Worm (Caenorhabditis elegans): ENCODE results near the gene K03A11.4.

- TF ChIP-seq tbx-37 (GFP tag; conservative IDR thresholded peaks at IDR 0.05) = no peak
- TF ChIP-seq ama-1 (optimal IDR thresholded peaks at IDR 0.05) = no peak
- no peak for TF ChIP-seq aly-1 (tag; optimal IDR thresholded peaks at IDR 0.05)
- TF ChIP-seq ceh-13 (GFP tag; optimal IDR thresholded peaks at IDR 0.05) = no peak
Observed at ce11 chrX:13077872-13078271, at the start of gene K03A11.4.
